Worm (Caenorhabditis elegans): ENCODE results near the gene F58A6.5.
"Not testable (repeated sequence)": the region's sequence is repeated elsewhere in the genome, so short reads cannot be mapped to it uniquely, and the experiment has no call there.

DNA sequence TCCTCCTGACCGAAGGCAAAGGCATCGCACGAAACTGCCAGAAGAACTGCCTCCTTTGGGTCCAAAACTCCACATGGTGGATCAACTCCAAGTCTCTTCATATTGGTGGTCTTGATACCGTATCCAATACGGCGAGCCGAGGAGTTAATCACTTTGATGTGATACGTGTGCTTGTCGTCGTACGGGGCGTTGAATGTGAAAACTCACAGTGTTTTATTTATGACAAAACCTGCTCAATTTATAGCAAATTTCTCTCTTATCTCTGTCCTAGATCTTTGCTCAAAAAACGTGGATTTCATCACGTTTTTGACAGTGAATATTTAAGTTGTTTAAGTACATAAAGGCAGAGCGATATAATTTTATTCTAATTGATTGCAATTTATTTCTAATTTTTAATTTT, 10.5 kb upstream of the F58A6.5 start, which contains the start of gene F58A6.9:
- TF ChIP-seq mep-1 (tag; optimal IDR thresholded peaks at IDR 0.05); sptf-1 (tag; optimal IDR thresholded peaks at IDR 0.05); skn-1 (tag; optimal IDR thresholded peaks at IDR 0.05); ces-1 (GFP tag; optimal IDR thresholded peaks at IDR 0.05); lin-15B (tag; optimal IDR thresholded peaks at IDR 0.05); ets-5 (GFP tag; IDR thresholded peaks at IDR 0.05); lsy-2 (tag; optimal IDR thresholded peaks at IDR 0.05); ztf-11 (tag; optimal IDR thresholded peaks at IDR 0.05); tbx-2 (tag; optimal IDR thresholded peaks at IDR 0.05); nhr-77 (tag; optimal IDR thresholded peaks at IDR 0.05); pqm-1 (tag; optimal IDR thresholded peaks at IDR 0.05); nhr-12 (tag; optimal IDR thresholded peaks at IDR 0.05); fos-1 (tag; optimal IDR thresholded peaks at IDR 0.05): not testable (repeated sequence)

Measured in whole organism, L1 larva.